Worm (Caenorhabditis elegans): ENCODE data around the gene F49E12.8.

DNA sequence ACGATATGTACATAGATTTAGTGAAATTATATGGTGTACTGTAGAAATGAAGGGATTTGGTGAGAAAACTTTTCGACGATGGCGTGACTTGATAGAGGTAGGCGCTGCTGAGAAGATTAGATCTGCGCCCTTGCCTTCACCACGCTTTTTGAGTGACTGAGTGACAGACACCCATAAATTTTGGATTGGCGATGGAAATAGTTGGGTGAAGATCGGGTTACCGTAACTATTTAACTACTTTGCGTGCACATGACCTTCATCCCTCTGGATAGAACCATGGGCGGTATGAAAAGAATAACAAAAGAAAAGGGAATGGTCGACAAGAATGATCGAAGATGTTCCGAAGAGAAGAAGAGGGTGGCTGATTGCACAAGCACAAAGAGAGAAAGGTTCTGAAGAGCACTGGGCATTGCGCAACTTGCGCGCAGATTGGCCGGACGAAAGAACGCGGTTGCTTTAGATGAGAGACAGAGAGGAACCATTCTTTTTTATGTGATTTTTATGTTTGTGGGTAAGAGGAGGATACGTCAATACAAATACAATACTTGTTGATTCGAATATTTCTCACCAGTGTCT, 21.4 kb upstream of the F49E12.8 start:
- no peak for TF ChIP-seq peb-1 (tag; optimal IDR thresholded peaks at IDR 0.05)
- no peak for TF ChIP-seq nhr-12 (tag; optimal IDR thresholded peaks at IDR 0.05)
- no peak for TF ChIP-seq ceh-82 (tag; optimal IDR thresholded peaks at IDR 0.05)
- no peak for TF ChIP-seq aly-2 (tag; optimal IDR thresholded peaks at IDR 0.05)
- no peak for TF ChIP-seq unc-55 (GFP tag; optimal IDR thresholded peaks at IDR 0.05)
- TF ChIP-seq egl-27 (tag; optimal IDR thresholded peaks at IDR 0.05): no peak
- no peak for TF ChIP-seq mbf-1 (tag; optimal IDR thresholded peaks at IDR 0.05)
- no peak for TF ChIP-seq ama-1 (optimal IDR thresholded peaks at IDR 0.05)
- no peak for TF ChIP-seq dmd-4 (tag; optimal IDR thresholded peaks at IDR 0.05)
- no peak for TF ChIP-seq lin-39 (tag; optimal IDR thresholded peaks at IDR 0.05)

Data from whole organism, L2 larva.